Fruit fly (Drosophila melanogaster) whole organism, wandering third instar larva: ENCODE data around the gene CG8301.

Experiments used
- Abd-B ChIP-seq: fragments of >200 bp; optimal IDR thresholded peaks from 2 replicates; lab custom pipeline; 2017; ENCODE audit warnings: missing biosample characterization, missing genetic modification characterization
- CG32264 ChIP-seq: fragments of 200-800 bp; sonication (Bioruptor generic); optimal IDR thresholded peaks from 2 replicates; lab custom pipeline; 2016; ENCODE audit warnings: missing biosample characterization, missing genetic modification characterization
- CG9705 ChIP-seq: fragments of 200-800 bp; sonication (Bioruptor generic); optimal IDR thresholded peaks from 2 replicates; lab custom pipeline; 2018; ENCODE audit warnings: missing biosample characterization, mild to moderate bottlenecking, missing genetic modification characterization
- CrebA ChIP-seq: fragments of 200-800 bp; sonication (Bioruptor generic); optimal IDR thresholded peaks from 2 replicates; lab custom pipeline; 2016; ENCODE audit warnings: missing biosample characterization, mild to moderate bottlenecking, missing genetic modification characterization, borderline replicate concordance
- Dfd ChIP-seq: fragments of >200 bp; optimal IDR thresholded peaks from 2 replicates; lab custom pipeline; 2017; ENCODE audit warnings: missing biosample characterization, missing genetic modification characterization
- Dif ChIP-seq: fragments of 200-275, 200-300 bp; sonication (Bioruptor generic); optimal IDR thresholded peaks from 2 replicates; lab custom pipeline; 2018; ENCODE audit warnings: missing biosample characterization, missing genetic modification characterization; ENCODE audit not compliant: partially characterized antibody
- GATAd ChIP-seq: sonication (Bioruptor generic); optimal IDR thresholded peaks from 2 replicates; lab custom pipeline; 2016; ENCODE audit warnings: missing biosample characterization, missing genetic modification characterization
- HLH106 ChIP-seq: fragments of 200-800 bp; optimal IDR thresholded peaks from 3 replicates; lab custom pipeline; 2019; ENCODE audit warnings: missing biosample characterization, mild to moderate bottlenecking, missing genetic modification characterization, moderate library complexity
- Hnf4 ChIP-seq: fragments of 200-800 bp; sonication (Bioruptor generic); optimal IDR thresholded peaks from 2 replicates; lab custom pipeline; 2016; ENCODE audit warnings: missing biosample characterization, mild to moderate bottlenecking, missing genetic modification characterization
- Hr78 ChIP-seq: fragments of >200 bp; optimal IDR thresholded peaks from 2 replicates; lab custom pipeline; 2017; ENCODE audit warnings: missing biosample characterization, missing genetic modification characterization
- Hr83 ChIP-seq: fragments of 200-300 bp; sonication (Bioruptor generic); optimal IDR thresholded peaks from 2 replicates; lab custom pipeline; 2016; ENCODE audit warnings: missing biosample characterization, mild to moderate bottlenecking, missing genetic modification characterization, moderate library complexity; ENCODE audit not compliant: poor library complexity, severe bottlenecking
- Jra ChIP-seq: sonication (Bioruptor generic); optimal IDR thresholded peaks from 2 replicates; lab custom pipeline; 2016; ENCODE audit warnings: missing biosample characterization, missing genetic modification characterization
- Mio ChIP-seq: sonication (Bioruptor generic); optimal IDR thresholded peaks from 2 replicates; lab custom pipeline; 2016; ENCODE audit warnings: missing biosample characterization, missing genetic modification characterization
- Myc ChIP-seq: fragments of >200 bp; optimal IDR thresholded peaks from 2 replicates; lab custom pipeline; 2017
- N ChIP-seq: fragments of >200 bp; optimal IDR thresholded peaks from 2 replicates; lab custom pipeline; 2018; ENCODE audit warnings: missing biosample characterization, missing external identifiers, missing genetic modification characterization
- OdsH ChIP-seq: fragments of 200-800 bp; sonication (Bioruptor generic); optimal IDR thresholded peaks from 2 replicates; lab custom pipeline; 2016; ENCODE audit warnings: missing biosample characterization, mild to moderate bottlenecking, missing genetic modification characterization
- Rel ChIP-seq, 2 experiments: fragments of 200-800 bp; sonication (Bioruptor generic) in 1 of 2; optimal IDR thresholded peaks; 2 replicates in 1 of 2; 3 replicates in 1 of 2; lab custom pipeline; 2016 to 2019; ENCODE audit warnings: mild to moderate bottlenecking in 2 of 2, missing biosample characterization in 2 of 2, missing genetic modification characterization in 2 of 2, moderate library complexity in 1 of 2
- Sp1 ChIP-seq: fragments of 200-800 bp; sonication (Bioruptor generic); optimal IDR thresholded peaks from 3 replicates; lab custom pipeline; 2019; ENCODE audit warnings: missing biosample characterization, mild to moderate bottlenecking, missing genetic modification characterization, moderate library complexity
- Vsx2 ChIP-seq: fragments of 200-300, 225-300 bp; sonication (Bioruptor generic); optimal IDR thresholded peaks from 2 replicates; lab custom pipeline; 2018; ENCODE audit warnings: missing biosample characterization, missing genetic modification characterization; ENCODE audit not compliant: partially characterized antibody
- br ChIP-seq: fragments of 200-800 bp; sonication (Bioruptor generic); optimal IDR thresholded peaks from 2 replicates; lab custom pipeline; 2016; ENCODE audit warnings: missing biosample characterization, missing genetic modification characterization
- brk ChIP-seq: fragments of 200-800 bp; sonication (Bioruptor generic); optimal IDR thresholded peaks from 2 replicates; lab custom pipeline; 2016; ENCODE audit warnings: missing biosample characterization, mild to moderate bottlenecking, missing genetic modification characterization
- dl ChIP-seq, 2 experiments: fragments of 175-275, 200-275 bp in 1 of 2; fragments of 200-275 bp in 1 of 2; sonication (Bioruptor generic); optimal IDR thresholded peaks; lab custom pipeline; 2018; ENCODE audit warnings: mild to moderate bottlenecking in 2 of 2, missing biosample characterization in 2 of 2, missing genetic modification characterization in 2 of 2, moderate library complexity in 2 of 2; ENCODE audit not compliant: partially characterized antibody in 2 of 2, insufficient read depth in 1 of 2
- dmrt93B ChIP-seq: fragments of 200-800 bp; sonication (Bioruptor generic); optimal IDR thresholded peaks from 2 replicates; lab custom pipeline; 2018; ENCODE audit warnings: missing biosample characterization, mild to moderate bottlenecking, missing genetic modification characterization
- dsf ChIP-seq: sonication (Bioruptor generic); optimal IDR thresholded peaks from 2 replicates; lab custom pipeline; 2016; ENCODE audit warnings: missing biosample characterization, missing genetic modification characterization, borderline replicate concordance
- ey ChIP-seq: fragments of 200-800 bp; sonication (Bioruptor generic); optimal IDR thresholded peaks from 2 replicates; lab custom pipeline; 2016; ENCODE audit warnings: missing biosample characterization, missing genetic modification characterization
- foxo ChIP-seq, 2 experiments: fragments of 200-800 bp; sonication (Bioruptor generic); optimal IDR thresholded peaks; 2 replicates in 1 of 2; 3 replicates in 1 of 2; lab custom pipeline; 2016 to 2017; ENCODE audit warnings: missing biosample characterization in 2 of 2, missing genetic modification characterization in 2 of 2
- fru ChIP-seq: fragments of 200-800 bp; sonication (Bioruptor generic); optimal IDR thresholded peaks from 3 replicates; lab custom pipeline; 2016; ENCODE audit warnings: missing biosample characterization, mild to moderate bottlenecking, missing genetic modification characterization
- h ChIP-seq: fragments of 200-800 bp; sonication (Bioruptor generic); optimal IDR thresholded peaks from 3 replicates; lab custom pipeline; 2016; ENCODE audit warnings: missing biosample characterization, mild to moderate bottlenecking, missing genetic modification characterization
- jim ChIP-seq: fragments of 175-275, 200-325 bp; sonication (Bioruptor generic); optimal IDR thresholded peaks from 2 replicates; lab custom pipeline; 2016; ENCODE audit warnings: missing biosample characterization, mild to moderate bottlenecking, missing genetic modification characterization
- lola ChIP-seq: fragments of >200 bp; optimal IDR thresholded peaks from 2 replicates; lab custom pipeline; 2017; ENCODE audit warnings: missing biosample characterization, missing genetic modification characterization
- pan ChIP-seq: fragments of >200 bp; optimal IDR thresholded peaks from 2 replicates; lab custom pipeline; 2017
- psq ChIP-seq: fragments of 200-800 bp; sonication (Bioruptor generic); optimal IDR thresholded peaks from 3 replicates; lab custom pipeline; 2017; ENCODE audit warnings: missing biosample characterization, mild to moderate bottlenecking, missing genetic modification characterization, moderate library complexity
- rgr ChIP-seq: fragments of 200-800 bp; sonication (Bioruptor generic); optimal IDR thresholded peaks from 3 replicates; lab custom pipeline; 2016; ENCODE audit warnings: missing biosample characterization, mild to moderate bottlenecking, missing genetic modification characterization
- sage ChIP-seq: fragments of 200-800 bp; sonication (Bioruptor generic); optimal IDR thresholded peaks from 2 replicates; lab custom pipeline; 2016; ENCODE audit warnings: missing biosample characterization, mild to moderate bottlenecking, missing genetic modification characterization
- sv ChIP-seq: fragments of 200-800 bp; sonication (Bioruptor generic); optimal IDR thresholded peaks from 3 replicates; lab custom pipeline; 2016; ENCODE audit warnings: missing biosample characterization, missing genetic modification characterization
- tai ChIP-seq: sonication (Bioruptor generic); optimal IDR thresholded peaks from 2 replicates; lab custom pipeline; 2016; ENCODE audit warnings: missing biosample characterization, missing genetic modification characterization
- usp ChIP-seq: fragments of >200 bp; optimal IDR thresholded peaks from 2 replicates; lab custom pipeline; 2017; ENCODE audit warnings: missing biosample characterization, missing genetic modification characterization
- woc ChIP-seq: sonication (Bioruptor generic); optimal IDR thresholded peaks from 2 replicates; lab custom pipeline; 2016; ENCODE audit warnings: missing biosample characterization, mild to moderate bottlenecking, missing genetic modification characterization

CG8301 gene

dm6 chr3R:9581973-9582372 lies 867 bp downstream of the CG8301 start:
- TF ChIP-seq tai (GFP tag; lab: Kevin White, UChicago) (no peak), Sp1 (GFP tag; lab: Kevin White, UChicago) (no peak), ey (GFP tag; lab: Kevin White, UChicago) (no peak), psq (GFP tag; lab: Kevin White, UChicago) (no peak), Mio (GFP tag; lab: Kevin White, UChicago) (no peak), Dif (GFP tag; lab: Kevin White, UChicago) (no peak), N (GFP tag; lab: Kevin White, UChicago) (no peak)

- TF ChIP-seq Myc (no peak), h (GFP tag; lab: Kevin White, UChicago) (no peak), woc (GFP tag; lab: Kevin White, UChicago) (no peak), Hr83 (GFP tag; lab: Kevin White, UChicago) (no peak), Mio (GFP tag; lab: Kevin White, UChicago) (no peak), Hr78 (GFP tag; lab: Kevin White, UChicago) (no peak), HLH106 (no peak)
- TF ChIP-seq, all 38 proteins: peak for 0
Observed at dm6 chr3R:9583122-9583521, 2.0 kb downstream of the CG8301 start, which contains the start of gene CG33654. Gene CG33654, minus strand, starts transcription at chr3R:9583222.

- TF ChIP-seq Rel (GFP tag; optimal IDR thresholded peaks at IDR 0.05; lab: Kevin White, UChicago) (no peak), Rel (tag; optimal IDR thresholded peaks at IDR 0.05; lab: Kevin White, UChicago) (peak; percentile 33), brk (GFP tag; lab: Kevin White, UChicago) (no peak), usp (GFP tag; lab: Kevin White, UChicago) (no peak), Hr78 (GFP tag; lab: Kevin White, UChicago) (no peak), Abd-B (GFP tag; lab: Kevin White, UChicago) (no peak), HLH106 (peak; percentile 59), Hr83 (GFP tag; lab: Kevin White, UChicago) (peak; percentile 83), Dif (GFP tag; lab: Kevin White, UChicago) (no peak), br (GFP tag; lab: Kevin White, UChicago) (peak; percentile 60), Hnf4 (GFP tag; lab: Kevin White, UChicago) (no peak), Jra (GFP tag; lab: Kevin White, UChicago) (peak; percentile 72), dmrt93B (GFP tag; lab: Kevin White, UChicago) (peak; percentile 14), N (GFP tag; lab: Kevin White, UChicago) (no peak), lola (no peak), woc (GFP tag; lab: Kevin White, UChicago) (peak; percentile 91), GATAd (GFP tag; lab: Kevin White, UChicago) (peak; percentile 38), ey (GFP tag; lab: Kevin White, UChicago) (peak; percentile 53), CG9705 (peak; percentile 28), sage (GFP tag; lab: Kevin White, UChicago) (peak; percentile 52), Vsx2 (GFP tag; lab: Kevin White, UChicago) (no peak), Sp1 (GFP tag; lab: Kevin White, UChicago) (peak; percentile 32), pan (lab: Kevin White, UChicago) (no peak), dl (GFP tag; optimal IDR thresholded peaks at IDR 0.05; lab: Kevin White, UChicago; ENCODE audit: insufficient read depth in 1 of 2, partially characterized antibody in 2 of 2) (no peak), jim (GFP tag; lab: Kevin White, UChicago) (no peak), rgr (GFP tag; lab: Kevin White, UChicago) (peak; percentile 68), fru (GFP tag; lab: Kevin White, UChicago) (no peak), Dfd (GFP tag; lab: Kevin White, UChicago) (no peak), foxo (GFP tag; optimal IDR thresholded peaks at IDR 0.05; lab: Kevin White, UChicago) (peak in 1 of 2 experiments; percentile 66), dsf (peak; percentile 33), psq (GFP tag; lab: Kevin White, UChicago) (peak; percentile 35), Mio (GFP tag; lab: Kevin White, UChicago) (no peak), h (GFP tag; lab: Kevin White, UChicago) (peak; percentile 71), tai (GFP tag; lab: Kevin White, UChicago) (no peak), CrebA (GFP tag; lab: Kevin White, UChicago) (no peak), sv (peak; percentile 36), CG32264 (GFP tag; lab: Kevin White, UChicago) (peak; percentile 46), OdsH (no peak), Myc (peak; percentile 89)
Observed at dm6 chr3R:9586663-9587248, 5.7 kb downstream of the CG8301 start, which contains the start of gene P58IPK. Gene P58IPK, plus strand, starts transcription at chr3R:9586942.
